Worm (Caenorhabditis elegans) whole organism, L4 larva: ENCODE measurements around the gene toca-1.

Experiments
- F26F4.8 ChIP-seq: fragments of 200-800 bp; sonication (Bioruptor generic); conservative IDR thresholded peaks from 2 replicates; pipeline ENCODE4 v1.3.6; 2022; ENCODE audit warnings: missing genetic modification characterization, missing compliant biosample characterization
- daf-19 ChIP-seq: fragments of 200-800 bp; sonication (Bioruptor generic); conservative IDR thresholded peaks from 2 replicates; pipeline ENCODE4 v1.3.6; 2022; ENCODE audit warnings: missing genetic modification characterization, missing compliant biosample characterization
- egl-27 ChIP-seq: sonication (generic microtip); optimal IDR thresholded peaks from 3 replicates; lab custom pipeline; 2017; ENCODE audit warnings: missing biosample characterization, missing genetic modification reagents, missing genetic modification characterization
- fkh-10 ChIP-seq: fragments of 150-350 bp; optimal IDR thresholded peaks from 2 replicates; lab custom pipeline; 2014; ENCODE audit warnings: missing biosample characterization, missing genetic modification reagents, missing genetic modification characterization
- fos-1 ChIP-seq: fragments of 150-350 bp; optimal IDR thresholded peaks from 2 replicates; lab custom pipeline; 2014; ENCODE audit warnings: missing biosample characterization, missing genetic modification characterization
- lin-1 ChIP-seq: fragments of 200-800 bp; sonication (Bioruptor generic); IDR thresholded peaks from 2 replicates; pipeline ENCODE4 v1.3.6; 2022; ENCODE audit warnings: missing genetic modification reagents, missing genetic modification characterization, missing compliant biosample characterization
- snpc-4 ChIP-seq: fragments of 150-350 bp; optimal IDR thresholded peaks from 2 replicates; lab custom pipeline; 2014; ENCODE audit warnings: missing biosample characterization, missing genetic modification characterization
- zag-1 ChIP-seq: fragments of 150-350 bp; optimal IDR thresholded peaks from 2 replicates; lab custom pipeline; 2014; ENCODE audit warnings: missing biosample characterization, missing genetic modification characterization
- ztf-11 ChIP-seq: fragments of 150-350 bp; optimal IDR thresholded peaks from 2 replicates; lab custom pipeline; 2014; ENCODE audit warnings: missing biosample characterization, missing genetic modification characterization

ce11 chrX:1479637-1480036 lies 41.6 kb downstream of the toca-1 start:
- TF ChIP-seq egl-27 (tag; lab: Kevin White, UChicago) = no peak
- TF ChIP-seq zag-1 = no peak
- no peak for TF ChIP-seq snpc-4
- TF ChIP-seq F26F4.8 = no peak
- no peak for TF ChIP-seq lin-1 (GFP tag; lab: Robert Waterston, UW)
- TF ChIP-seq fkh-10 = no peak
- no peak for TF ChIP-seq daf-19 (GFP tag; lab: Robert Waterston, UW)
- no peak for TF ChIP-seq ztf-11 (tag; lab: Kevin White, UChicago)
- TF ChIP-seq fos-1 (tag; lab: Kevin White, UChicago) = no peak
